Fruit fly (Drosophila melanogaster) whole organism, embryonic: ENCODE data around the gene Gcna.

ENCODE experiments used
- Adf1 ChIP-seq: fragments of 200-800 bp; sonication (Bioruptor generic); IDR thresholded peaks from 2 replicates; pipeline ENCODE4 v1.3.6; 2022; ENCODE audit warnings: missing biosample characterization, missing genetic modification characterization
- B-H1 ChIP-seq: fragments of 200-800 bp; sonication (Bioruptor generic); IDR thresholded peaks from 3 replicates; pipeline ENCODE4 v1.3.6; 2022; ENCODE audit warnings: missing biosample characterization, missing genetic modification characterization
- CG11560 ChIP-seq: fragments of 200-800 bp; sonication (Bioruptor generic); IDR thresholded peaks from 3 replicates; pipeline ENCODE4 v1.3.6; 2022; ENCODE audit warnings: missing biosample characterization, missing genetic modification characterization
- CG12104 ChIP-seq: fragments of 200-800 bp; sonication (Bioruptor generic); optimal IDR thresholded peaks from 3 replicates; lab custom pipeline; 2016; ENCODE audit warnings: missing biosample characterization, missing genetic modification characterization
- CG13296 ChIP-seq: fragments of 200-800 bp; sonication (Bioruptor generic); optimal IDR thresholded peaks from 3 replicates; lab custom pipeline; 2018; ENCODE audit warnings: missing biosample characterization, mild to moderate bottlenecking, missing genetic modification characterization
- CG14860 ChIP-seq: fragments of 200-800 bp; sonication (Bioruptor generic); IDR thresholded peaks from 3 replicates; pipeline ENCODE4 v1.3.6; 2022; ENCODE audit warnings: missing biosample characterization, missing genetic modification characterization; ENCODE audit not compliant: partially characterized antibody
- CG17359 ChIP-seq: fragments of 200-800 bp; sonication (Bioruptor generic); optimal IDR thresholded peaks from 3 replicates; lab custom pipeline; 2018; ENCODE audit warnings: missing biosample characterization, mild to moderate bottlenecking, missing genetic modification characterization, moderate library complexity
- CG17385 ChIP-seq: fragments of 200-800 bp; sonication (Bioruptor generic); optimal IDR thresholded peaks from 3 replicates; lab custom pipeline; 2018; ENCODE audit warnings: missing biosample characterization, mild to moderate bottlenecking, missing genetic modification characterization
- CG17802 ChIP-seq: fragments of 200-800 bp; sonication (Bioruptor generic); optimal IDR thresholded peaks from 2 replicates; lab custom pipeline; 2018; ENCODE audit warnings: missing biosample characterization, mild to moderate bottlenecking, missing genetic modification characterization, moderate library complexity
- CG1832 ChIP-seq: fragments of 200-800 bp; sonication (Bioruptor generic); optimal IDR thresholded peaks from 2 replicates; lab custom pipeline; 2017; ENCODE audit warnings: missing biosample characterization, mild to moderate bottlenecking, missing genetic modification characterization, inconsistent platforms
- CG30431 ChIP-seq: fragments of 200-800 bp; sonication (Bioruptor generic); optimal IDR thresholded peaks from 2 replicates; lab custom pipeline; 2017; ENCODE audit warnings: missing biosample characterization, missing genetic modification characterization
- CG34224 ChIP-seq: fragments of 200-800 bp; sonication (Bioruptor generic); IDR thresholded peaks from 3 replicates; pipeline ENCODE4 v1.3.6; 2022; ENCODE audit warnings: missing biosample characterization, missing genetic modification characterization; ENCODE audit not compliant: partially characterized antibody
- CG34376 ChIP-seq: fragments of 200-800 bp; sonication (Bioruptor generic); optimal IDR thresholded peaks from 2 replicates; lab custom pipeline; 2018; ENCODE audit warnings: missing biosample characterization, mild to moderate bottlenecking, missing genetic modification characterization
- CG4730 ChIP-seq: fragments of 200-800 bp; sonication (Bioruptor generic); IDR thresholded peaks from 2 replicates; pipeline ENCODE4 v1.3.6; 2022; ENCODE audit warnings: missing biosample characterization, missing genetic modification characterization
- CG8388 ChIP-seq: fragments of 200-800 bp; sonication (Bioruptor generic); optimal IDR thresholded peaks from 2 replicates; lab custom pipeline; 2019; ENCODE audit warnings: missing biosample characterization, mild to moderate bottlenecking, missing genetic modification characterization, moderate library complexity
- Camta ChIP-seq: fragments of 200-800 bp; sonication (Bioruptor generic); optimal IDR thresholded peaks from 2 replicates; lab custom pipeline; 2016; ENCODE audit warnings: missing biosample characterization, missing genetic modification characterization
- Chrac-16 ChIP-seq: fragments of 200-800 bp; sonication (Bioruptor generic); optimal IDR thresholded peaks from 3 replicates; lab custom pipeline; 2016; ENCODE audit warnings: missing biosample characterization, missing genetic modification characterization
- Drgx ChIP-seq: fragments of 200-800 bp; sonication (Bioruptor generic); IDR thresholded peaks from 2 replicates; pipeline ENCODE4 v1.3.6; 2022; ENCODE audit warnings: missing biosample characterization, missing genetic modification characterization
- Fer3 ChIP-seq: fragments of 200-800 bp; sonication (Bioruptor generic); optimal IDR thresholded peaks from 2 replicates; lab custom pipeline; 2018; ENCODE audit warnings: missing biosample characterization, mild to moderate bottlenecking, missing genetic modification characterization, moderate library complexity
- HLH54F ChIP-seq: fragments of 200-800 bp; sonication (Bioruptor generic); optimal IDR thresholded peaks from 3 replicates; lab custom pipeline; 2016; ENCODE audit warnings: missing biosample characterization, missing genetic modification characterization
- HmgZ ChIP-seq: fragments of 200-800 bp; sonication (Bioruptor generic); optimal IDR thresholded peaks from 2 replicates; lab custom pipeline; 2018; ENCODE audit warnings: missing biosample characterization, mild to moderate bottlenecking, missing genetic modification characterization
- Hmr ChIP-seq: fragments of 200-800 bp; sonication (Bioruptor generic); optimal IDR thresholded peaks from 3 replicates; lab custom pipeline; 2017; ENCODE audit warnings: mild to moderate bottlenecking, missing biosample characterization, missing genetic modification reagents, missing genetic modification characterization
- Lhr ChIP-seq: fragments of 200-800 bp; sonication (Bioruptor generic); optimal IDR thresholded peaks from 3 replicates; lab custom pipeline; 2017; ENCODE audit warnings: mild to moderate bottlenecking, missing biosample characterization, missing genetic modification reagents, missing genetic modification characterization
- Mad ChIP-seq: fragments of 200-800 bp; sonication (Bioruptor generic); optimal IDR thresholded peaks from 2 replicates; lab custom pipeline; 2016; ENCODE audit warnings: missing biosample characterization, missing genetic modification characterization
- Mes4 ChIP-seq: fragments of 200-800 bp; sonication (Bioruptor generic); optimal IDR thresholded peaks from 2 replicates; lab custom pipeline; 2016; ENCODE audit warnings: missing biosample characterization, missing genetic modification characterization
- Side ChIP-seq: fragments of 200-800 bp; sonication (Bioruptor generic); optimal IDR thresholded peaks from 2 replicates; lab custom pipeline; 2016; ENCODE audit warnings: missing biosample characterization, missing genetic modification characterization
- Vsx1 ChIP-seq: fragments of 200-800 bp; sonication (Bioruptor generic); optimal IDR thresholded peaks from 2 replicates; lab custom pipeline; 2017; ENCODE audit warnings: missing biosample characterization, mild to moderate bottlenecking, missing genetic modification characterization, missing genetic modification reagents
- ash1 ChIP-seq: fragments of 200-800 bp; sonication (Bioruptor generic); optimal IDR thresholded peaks from 2 replicates; lab custom pipeline; 2018; ENCODE audit warnings: missing biosample characterization, mild to moderate bottlenecking, missing genetic modification characterization
- bowl ChIP-seq: fragments of 200-800 bp; sonication (Bioruptor generic); IDR thresholded peaks from 2 replicates; pipeline ENCODE4 v1.3.6; 2022; ENCODE audit warnings: missing biosample characterization, missing genetic modification characterization
- chinmo ChIP-seq: fragments of 200-800 bp; sonication (Bioruptor generic); IDR thresholded peaks from 4 replicates; pipeline ENCODE4 v1.3.6; 2022; ENCODE audit warnings: missing biosample characterization, missing genetic modification characterization; ENCODE audit not compliant: partially characterized antibody
- crc ChIP-seq: fragments of 200-800 bp; sonication (Bioruptor generic); optimal IDR thresholded peaks from 2 replicates; lab custom pipeline; 2016; ENCODE audit warnings: missing biosample characterization, missing genetic modification characterization
- cwo ChIP-seq: fragments of 200-800 bp; sonication (Bioruptor generic); optimal IDR thresholded peaks from 3 replicates; lab custom pipeline; 2017; ENCODE audit warnings: missing biosample characterization, missing genetic modification characterization, mild to moderate bottlenecking, moderate library complexity, missing genetic modification reagents
- dm ChIP-seq: fragments of 200-800 bp; sonication (Bioruptor generic); optimal IDR thresholded peaks from 3 replicates; lab custom pipeline; 2016; ENCODE audit warnings: missing biosample characterization, missing genetic modification characterization
- dysf ChIP-seq: fragments of 200-800 bp; sonication (Bioruptor generic); IDR thresholded peaks from 3 replicates; pipeline ENCODE4 v1.3.6; 2022; ENCODE audit warnings: missing biosample characterization, missing genetic modification characterization
- ems ChIP-seq: fragments of 200-800 bp; sonication (Bioruptor generic); optimal IDR thresholded peaks from 3 replicates; lab custom pipeline; 2016; ENCODE audit warnings: missing biosample characterization, missing genetic modification characterization
- esg ChIP-seq: fragments of 200-800 bp; sonication (Bioruptor generic); conservative IDR thresholded peaks from 2 replicates; pipeline ENCODE4 v1.3.6; 2022; ENCODE audit warnings: missing biosample characterization, missing genetic modification characterization
- gro ChIP-seq: fragments of 200-800 bp; sonication (Bioruptor generic); optimal IDR thresholded peaks from 2 replicates; lab custom pipeline; 2016; ENCODE audit warnings: missing biosample characterization, missing genetic modification characterization
- mam ChIP-seq: fragments of 200-800 bp; sonication (Bioruptor generic); optimal IDR thresholded peaks from 3 replicates; lab custom pipeline; 2016; ENCODE audit warnings: missing biosample characterization, missing genetic modification characterization
- mirr ChIP-seq: fragments of 200-800 bp; sonication (Bioruptor generic); optimal IDR thresholded peaks from 3 replicates; lab custom pipeline; 2018; ENCODE audit warnings: missing biosample characterization, mild to moderate bottlenecking, missing genetic modification characterization
- pb ChIP-seq: fragments of 200-800 bp; sonication (Bioruptor generic); optimal IDR thresholded peaks from 3 replicates; lab custom pipeline; 2016; ENCODE audit warnings: missing biosample characterization, missing genetic modification characterization
- pfk ChIP-seq: fragments of 200-800 bp; sonication (Bioruptor generic); optimal IDR thresholded peaks from 2 replicates; lab custom pipeline; 2018; ENCODE audit warnings: missing biosample characterization, mild to moderate bottlenecking, missing genetic modification characterization, moderate library complexity
- phol ChIP-seq: fragments of 200-800 bp; sonication (Bioruptor generic); optimal IDR thresholded peaks from 3 replicates; lab custom pipeline; 2018; ENCODE audit warnings: missing biosample characterization, mild to moderate bottlenecking, missing genetic modification characterization, moderate library complexity
- sima ChIP-seq: fragments of 200-800 bp; sonication (Bioruptor generic); optimal IDR thresholded peaks from 2 replicates; lab custom pipeline; 2016; ENCODE audit warnings: missing biosample characterization, missing genetic modification characterization
- tgo ChIP-seq: fragments of 200-800 bp; sonication (Bioruptor generic); IDR thresholded peaks from 3 replicates; pipeline ENCODE4 v1.3.6; 2022; ENCODE audit warnings: missing biosample characterization, missing genetic modification characterization
- tll ChIP-seq, 2 experiments: fragments of 200-800 bp in 1 of 2; fragments of >200 bp in 1 of 2; sonication (Bioruptor generic) in 1 of 2; optimal IDR thresholded peaks; 2 replicates each; lab custom pipeline; 2017 to 2019; ENCODE audit warnings: missing biosample characterization in 2 of 2, missing genetic modification characterization in 2 of 2, mild to moderate bottlenecking in 1 of 2, moderate library complexity in 1 of 2
- toy ChIP-seq: fragments of 200-800 bp; sonication (Bioruptor generic); IDR thresholded peaks from 2 replicates; pipeline ENCODE4 v1.3.6; 2022; ENCODE audit warnings: missing biosample characterization, missing genetic modification characterization
- trh ChIP-seq: fragments of 200-800 bp; sonication (Bioruptor generic); optimal IDR thresholded peaks from 2 replicates; lab custom pipeline; 2016; ENCODE audit warnings: missing biosample characterization, missing genetic modification characterization
- zen2 ChIP-seq: fragments of 200-800 bp; sonication (Bioruptor generic); IDR thresholded peaks from 3 replicates; pipeline ENCODE4 v1.3.6; 2022; ENCODE audit warnings: missing biosample characterization, missing genetic modification characterization; ENCODE audit not compliant: partially characterized antibody

The Gcna gene

dm6 chrX:1879606-1880110 is 14.0 kb upstream of the Gcna start, which contains the start of gene CG14818 (continued):
- TF ChIP-seq mam: peak; percentile 81
- peak; percentile 53 for TF ChIP-seq Chrac-16
- TF ChIP-seq Mes4 (GFP tag; lab: Kevin White, UChicago): peak; percentile 4
- peak; percentile 44 for TF ChIP-seq HLH54F (GFP tag; lab: Kevin White, UChicago)
- TF ChIP-seq, all 482 proteins: peak for 300

dm6 chrX:1877107-1877736 is 11.6 kb upstream of the Gcna start, which contains the start of the genes CG14817 and CG14805:
CG14817 (minus strand) TSS chrX:1877270.
CG14805 (plus strand) TSS chrX:1877317.
- TF ChIP-seq CG17385 (GFP tag; lab: Kevin White, UChicago): peak; percentile 76
- TF ChIP-seq Hmr: peak; percentile 88
- no peak for TF ChIP-seq tll (GFP tag; optimal IDR thresholded peaks at IDR 0.05; lab: Kevin White, UChicago)
- no peak for TF ChIP-seq sima
- TF ChIP-seq Side (GFP tag; lab: Kevin White, UChicago): peak; percentile 58
- peak; percentile 73 for TF ChIP-seq CG17359
- TF ChIP-seq bowl (GFP tag; lab: Robert Waterston, UW): no peak
- peak; percentile 57 for TF ChIP-seq CG12104 (GFP tag; lab: Kevin White, UChicago)
- TF ChIP-seq CG14860 (GFP tag; lab: Robert Waterston, UW): no peak
- TF ChIP-seq Vsx1 (GFP tag; lab: Kevin White, UChicago): no peak
- TF ChIP-seq dysf (GFP tag; lab: Robert Waterston, UW): peak; percentile 53; the same call in 1 of the 3 replicates
- TF ChIP-seq cwo (GFP tag; lab: Kevin White, UChicago): peak; percentile 38
- TF ChIP-seq dm (GFP tag; lab: Kevin White, UChicago): peak; percentile 38
- no peak for TF ChIP-seq Drgx (GFP tag; lab: Robert Waterston, UW)
- TF ChIP-seq gro (GFP tag; lab: Kevin White, UChicago): no peak
- TF ChIP-seq chinmo (GFP tag; lab: Robert Waterston, UW): no peak
- TF ChIP-seq CG34376 (GFP tag; lab: Kevin White, UChicago): peak; percentile 94
- TF ChIP-seq Camta (GFP tag; lab: Kevin White, UChicago): no peak
- TF ChIP-seq mirr (GFP tag; lab: Kevin White, UChicago): peak; percentile 93
- peak; percentile 22 for TF ChIP-seq CG30431 (GFP tag; lab: Kevin White, UChicago)
- peak; percentile 74 for TF ChIP-seq pfk (GFP tag; lab: Kevin White, UChicago)
- no peak for TF ChIP-seq esg (GFP tag; lab: Robert Waterston, UW)
- peak; percentile 76 for TF ChIP-seq Fer3 (tag; lab: Kevin White, UChicago)
- TF ChIP-seq Mad (GFP tag; lab: Kevin White, UChicago): peak; percentile 43
- TF ChIP-seq ash1: peak; percentile 85
- TF ChIP-seq CG11560 (tag; lab: Robert Waterston, UW): no peak
- TF ChIP-seq crc (GFP tag; lab: Kevin White, UChicago): peak; percentile 27
- TF ChIP-seq CG34224 (GFP tag; lab: Robert Waterston, UW): peak; percentile 67
- peak; percentile 48; the same call in 1 of the 3 replicates for TF ChIP-seq tgo
- no peak for TF ChIP-seq CG1832 (GFP tag; lab: Kevin White, UChicago)
- peak; percentile 50 for TF ChIP-seq Lhr (GFP tag; lab: Kevin White, UChicago)
- no peak for TF ChIP-seq CG4730 (GFP tag; lab: Robert Waterston, UW)
- no peak for TF ChIP-seq trh (GFP tag; lab: Kevin White, UChicago)
- peak; percentile 20 for TF ChIP-seq CG17802 (tag; lab: Kevin White, UChicago)
- no peak; the same call in 1 of the 2 replicates for TF ChIP-seq Adf1 (GFP tag; lab: Robert Waterston, UW)
- TF ChIP-seq pb (GFP tag; lab: Kevin White, UChicago): peak; percentile 2
- TF ChIP-seq CG8388 (GFP tag; lab: Kevin White, UChicago): peak; percentile 70
- TF ChIP-seq HmgZ: peak; percentile 76
- TF ChIP-seq ems: peak; percentile 15
- TF ChIP-seq B-H1: no peak
- no peak for TF ChIP-seq toy (GFP tag; lab: Robert Waterston, UW)
- TF ChIP-seq zen2 (GFP tag; lab: Robert Waterston, UW): no peak
- peak; percentile 69 for TF ChIP-seq phol (tag; lab: Kevin White, UChicago)
- peak; percentile 92 for TF ChIP-seq CG13296
